Worm (Caenorhabditis elegans): ENCODE measurements around the gene F35E8.9.

Gene F35E8.9

ce11 chrV:15952762-15953161 lies 35.4 kb upstream of the F35E8.9 start, which contains the start of gene srw-56:
Gene srw-56 (minus strand): TSS chrV:15952862.
- TF ChIP-seq dve-1 (tag; optimal IDR thresholded peaks at IDR 0.05) (no peak), che-1 (tag; optimal IDR thresholded peaks at IDR 0.05) (no peak), F13H6.1 (tag; optimal IDR thresholded peaks at IDR 0.05) (no peak), ceh-24 (tag; optimal IDR thresholded peaks at IDR 0.05) (no peak), npax-4 (tag; optimal IDR thresholded peaks at IDR 0.05) (no peak), K02D7.2 (tag; optimal IDR thresholded peaks at IDR 0.05) (no peak), ztf-16 (tag; optimal IDR thresholded peaks at IDR 0.05) (no peak), C38D4.7 (GFP tag; optimal IDR thresholded peaks at IDR 0.05) (no peak), unc-42 (tag; optimal IDR thresholded peaks at IDR 0.05) (no peak), sdc-2 (tag; optimal IDR thresholded peaks at IDR 0.05) (no peak), lim-6 (tag; optimal IDR thresholded peaks at IDR 0.05) (no peak), ref-2 (tag; optimal IDR thresholded peaks at IDR 0.05) (no peak), ets-4 (tag; optimal IDR thresholded peaks at IDR 0.05) (no peak)

ce11 chrV:15950903-15951302 lies 33.5 kb upstream of the F35E8.9 start, which contains the start of gene srw-59:
Gene srw-59 (minus strand): TSS chrV:15951003.
- no peak for TF ChIP-seq unc-86 (tag; optimal IDR thresholded peaks at IDR 0.05)
- no peak for TF ChIP-seq hlh-15 (tag; optimal IDR thresholded peaks at IDR 0.05)
- TF ChIP-seq tbx-7 (tag; optimal IDR thresholded peaks at IDR 0.05): no peak
- no peak for TF ChIP-seq ztf-16 (tag; optimal IDR thresholded peaks at IDR 0.05)
- no peak for TF ChIP-seq fax-1 (tag; optimal IDR thresholded peaks at IDR 0.05)
- no peak for TF ChIP-seq lim-6 (tag; optimal IDR thresholded peaks at IDR 0.05)
- TF ChIP-seq fkh-6 (tag; optimal IDR thresholded peaks at IDR 0.05): no peak
- no peak for TF ChIP-seq K09A11.1 (tag; optimal IDR thresholded peaks at IDR 0.05; ENCODE audit: insufficient read depth)
- TF ChIP-seq T23F11.4 (GFP tag; optimal IDR thresholded peaks at IDR 0.05): no peak
- TF ChIP-seq nfya-1 (tag; optimal IDR thresholded peaks at IDR 0.05): no peak
- no peak for TF ChIP-seq ceh-22 (tag; optimal IDR thresholded peaks at IDR 0.05)
- TF ChIP-seq F13H6.1 (tag; optimal IDR thresholded peaks at IDR 0.05): no peak
- TF ChIP-seq ceh-30 (tag; optimal IDR thresholded peaks at IDR 0.05): no peak

- no peak for TF ChIP-seq ceh-48 (tag; optimal IDR thresholded peaks at IDR 0.05)
- TF ChIP-seq madf-2 (tag; optimal IDR thresholded peaks at IDR 0.05): no peak
- TF ChIP-seq F13H6.1 (tag; optimal IDR thresholded peaks at IDR 0.05): no peak
- TF ChIP-seq C08G9.2 (tag; optimal IDR thresholded peaks at IDR 0.05): no peak
- TF ChIP-seq hlh-8 (tag; optimal IDR thresholded peaks at IDR 0.05): no peak
- TF ChIP-seq pax-1 (tag; optimal IDR thresholded peaks at IDR 0.05): no peak
- TF ChIP-seq ceh-22 (tag; optimal IDR thresholded peaks at IDR 0.05): no peak
- TF ChIP-seq sox-4 (tag; optimal IDR thresholded peaks at IDR 0.05): no peak
- no peak for TF ChIP-seq mec-3 (tag; optimal IDR thresholded peaks at IDR 0.05; ENCODE audit: borderline replicate concordance)
- no peak for TF ChIP-seq ceh-30 (tag; optimal IDR thresholded peaks at IDR 0.05)
- TF ChIP-seq Y22D7AL.16 (tag; optimal IDR thresholded peaks at IDR 0.05): no peak
- no peak for TF ChIP-seq pat-9 (tag; optimal IDR thresholded peaks at IDR 0.05)
- no peak for TF ChIP-seq unc-3 (GFP tag; conservative IDR thresholded peaks at IDR 0.05)
- no peak for TF ChIP-seq unc-3 (tag; optimal IDR thresholded peaks at IDR 0.05)
These were observed 25.8 kb upstream of the F35E8.9 start, which contains the start of gene srw-53 for ce11 chrV:15943125-15943524. Gene srw-53 (plus strand): TSS chrV:15943425.

- TF ChIP-seq gmeb-2 (tag; optimal IDR thresholded peaks at IDR 0.05) (no peak), madf-2 (tag; optimal IDR thresholded peaks at IDR 0.05) (no peak), sdc-2 (tag; optimal IDR thresholded peaks at IDR 0.05) (no peak), hlh-13 (GFP tag; optimal IDR thresholded peaks at IDR 0.05) (no peak)
These were observed 22.9 kb upstream of the F35E8.9 start, which contains the start of gene srw-55 for ce11 chrV:15940254-15940653. Gene srw-55 (minus strand): TSS chrV:15940354.

- TF ChIP-seq ztf-16 (tag; optimal IDR thresholded peaks at IDR 0.05) (no peak), ceh-18 (tag; optimal IDR thresholded peaks at IDR 0.05) (no peak), syd-9 (tag; optimal IDR thresholded peaks at IDR 0.05) (no peak), ceh-9 (tag; optimal IDR thresholded peaks at IDR 0.05) (no peak), nhr-232 (tag; optimal IDR thresholded peaks at IDR 0.05) (no peak), ceh-19 (GFP tag; optimal IDR thresholded peaks at IDR 0.05) (no peak)
These were observed 15.0 kb upstream of the F35E8.9 start, which contains the start of gene srw-26 for ce11 chrV:15932390-15932789. Gene srw-26 (minus strand): TSS chrV:15932490.
